Worm (Caenorhabditis elegans): Measurements from ENCODE around the gene srz-69.
A peak's percentile ranks its signal among the peaks of the same experiment; 100 is the strongest.

The srz-69 gene

DNA sequence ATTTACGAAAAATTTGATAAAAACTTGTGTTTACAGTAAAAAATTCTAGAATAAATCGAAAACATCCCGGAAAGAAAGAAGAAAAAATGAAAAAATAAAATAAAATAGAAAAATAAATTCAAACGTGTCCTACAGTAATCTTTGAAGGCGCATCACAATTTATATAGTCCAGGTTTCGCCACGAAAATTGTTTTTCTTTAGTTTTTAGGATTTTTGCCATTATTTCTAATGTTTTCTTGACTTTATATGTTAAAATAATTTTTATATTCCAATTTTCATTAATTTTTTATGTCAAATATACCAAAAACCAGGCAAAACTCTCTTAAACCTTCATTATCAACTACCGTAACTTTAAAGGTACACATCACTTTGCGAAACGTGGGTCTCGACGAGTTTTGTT, 40.6 kb upstream of the srz-69 start:
- TF ChIP-seq fkh-6 (tag; optimal IDR thresholded peaks at IDR 0.05) (no peak), lin-11 (tag; optimal IDR thresholded peaks at IDR 0.05) (no peak), F13H6.1 (tag; optimal IDR thresholded peaks at IDR 0.05) (no peak), pax-1 (tag; optimal IDR thresholded peaks at IDR 0.05) (no peak), elt-2 (tag; optimal IDR thresholded peaks at IDR 0.05) (no peak), mec-3 (tag; optimal IDR thresholded peaks at IDR 0.05; ENCODE audit: borderline replicate concordance) (no peak), rnt-1 (tag; optimal IDR thresholded peaks at IDR 0.05) (no peak), ceh-2 (tag; optimal IDR thresholded peaks at IDR 0.05) (no peak), hlh-6 (tag; optimal IDR thresholded peaks at IDR 0.05) (no peak), ets-4 (tag; optimal IDR thresholded peaks at IDR 0.05) (no peak), lim-6 (tag; optimal IDR thresholded peaks at IDR 0.05) (no peak), hlh-30 (tag; optimal IDR thresholded peaks at IDR 0.05; ENCODE audit: insufficient read depth) (no peak), pqm-1 (tag; optimal IDR thresholded peaks at IDR 0.05) (no peak), ceh-14 (tag; optimal IDR thresholded peaks at IDR 0.05) (no peak), tbx-7 (tag; optimal IDR thresholded peaks at IDR 0.05) (no peak)

DNA sequence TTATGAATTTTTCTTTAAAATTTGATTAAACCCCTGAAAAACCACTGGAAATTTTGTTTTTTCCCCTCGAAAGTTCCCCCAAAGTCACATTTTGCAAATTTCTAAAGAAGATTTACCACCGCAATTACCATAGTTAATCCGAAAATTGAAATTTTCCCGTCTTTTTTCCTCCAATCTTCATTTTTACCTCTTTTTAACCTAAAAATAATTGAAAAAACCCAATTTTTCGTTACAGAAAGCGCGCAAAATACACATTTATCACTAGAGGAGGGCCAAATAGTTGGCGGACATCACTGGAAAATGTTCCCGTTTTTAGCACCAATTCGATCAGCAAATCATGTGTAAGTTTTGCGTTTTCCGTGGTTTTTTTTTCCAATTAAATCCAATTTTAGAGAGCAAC, 39.6 kb upstream of the srz-69 start, which contains the start of gene unc-33:
Gene unc-33, plus strand, starts transcription at position 301 of the 400 bp plus-strand sequence.
- TF ChIP-seq npax-4 (tag; optimal IDR thresholded peaks at IDR 0.05) (no peak), syd-9 (tag; optimal IDR thresholded peaks at IDR 0.05) (no peak), lim-6 (tag; optimal IDR thresholded peaks at IDR 0.05) (no peak), hlh-13 (GFP tag; optimal IDR thresholded peaks at IDR 0.05) (no peak), dmd-4 (tag; optimal IDR thresholded peaks at IDR 0.05; ENCODE audit: borderline replicate concordance) (no peak), fax-1 (tag; optimal IDR thresholded peaks at IDR 0.05) (no peak), unc-42 (tag; optimal IDR thresholded peaks at IDR 0.05) (no peak), Y22D7AL.16 (tag; optimal IDR thresholded peaks at IDR 0.05) (no peak), hlh-15 (tag; optimal IDR thresholded peaks at IDR 0.05) (no peak), odd-2 (tag; optimal IDR thresholded peaks at IDR 0.05) (no peak), pha-2 (tag; optimal IDR thresholded peaks at IDR 0.05) (no peak), sdc-2 (tag; optimal IDR thresholded peaks at IDR 0.05) (no peak), ref-2 (tag; optimal IDR thresholded peaks at IDR 0.05) (no peak), sox-2 (GFP tag; IDR thresholded peaks at IDR 0.05) (no peak), unc-86 (tag; optimal IDR thresholded peaks at IDR 0.05) (no peak), mec-3 (tag; optimal IDR thresholded peaks at IDR 0.05; ENCODE audit: borderline replicate concordance) (no peak), ceh-9 (tag; optimal IDR thresholded peaks at IDR 0.05) (no peak), pat-9 (tag; optimal IDR thresholded peaks at IDR 0.05) (no peak)

DNA sequence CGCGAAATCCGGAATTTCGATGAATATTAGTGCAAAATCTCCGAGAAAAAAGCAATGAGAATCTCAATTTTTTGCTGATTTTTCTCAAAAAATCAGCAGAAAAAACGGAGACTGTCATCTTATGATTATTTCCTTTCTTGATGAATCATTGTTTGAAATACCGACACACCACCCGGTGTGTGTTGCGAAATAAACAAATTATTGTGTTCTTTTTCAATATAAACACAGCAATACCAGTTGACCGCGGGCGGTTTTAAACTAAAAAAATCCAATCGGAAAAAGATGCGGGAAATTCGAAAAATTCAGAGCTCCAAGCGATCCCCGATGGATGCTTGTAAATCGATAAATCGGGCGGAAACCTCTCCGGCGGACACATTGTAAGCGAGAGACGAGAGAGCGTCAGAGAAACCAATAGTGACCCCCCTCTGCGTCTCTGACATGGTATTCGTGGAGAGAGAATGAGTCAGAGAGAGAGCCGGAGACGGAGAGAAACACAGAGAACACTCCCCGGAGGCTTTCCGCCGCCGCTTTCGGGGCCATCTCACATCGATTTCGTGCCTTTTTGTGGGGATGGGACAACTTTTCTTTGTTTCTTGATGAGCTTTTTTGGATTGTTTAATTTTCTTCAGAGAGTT, 38.5 kb upstream of the srz-69 start:
- TF ChIP-seq hlh-13 (GFP tag; optimal IDR thresholded peaks at IDR 0.05) (no peak), pha-2 (tag; optimal IDR thresholded peaks at IDR 0.05) (no peak), elt-2 (tag; optimal IDR thresholded peaks at IDR 0.05) (peak; percentile 0), ceh-48 (tag; optimal IDR thresholded peaks at IDR 0.05) (peak; percentile 89), hlh-30 (tag; optimal IDR thresholded peaks at IDR 0.05; ENCODE audit: insufficient read depth) (no peak), ceh-18 (tag; optimal IDR thresholded peaks at IDR 0.05) (peak; percentile 23), dve-1 (tag; optimal IDR thresholded peaks at IDR 0.05) (no peak), nfya-1 (tag; optimal IDR thresholded peaks at IDR 0.05) (peak; percentile 79), ceh-31 (tag; optimal IDR thresholded peaks at IDR 0.05) (peak; percentile 71), npax-4 (tag; optimal IDR thresholded peaks at IDR 0.05) (no peak), ceh-34 (tag; optimal IDR thresholded peaks at IDR 0.05) (peak; percentile 28), tbx-2 (tag; optimal IDR thresholded peaks at IDR 0.05) (peak; percentile 33), unc-55 (GFP tag; optimal IDR thresholded peaks at IDR 0.05) (peak; percentile 87), unc-42 (tag; optimal IDR thresholded peaks at IDR 0.05) (peak; percentile 14), eyg-1 (tag; optimal IDR thresholded peaks at IDR 0.05) (no peak), ref-2 (tag; optimal IDR thresholded peaks at IDR 0.05) (peak; percentile 33), F13H6.1 (tag; optimal IDR thresholded peaks at IDR 0.05) (peak; percentile 50)
